Worm (Caenorhabditis elegans): ENCODE results near the gene fbxa-84.
"Not testable (repeated sequence)": the region's sequence is repeated elsewhere in the genome, so short reads cannot be mapped to it uniquely, and the experiment has no call there.

DNA sequence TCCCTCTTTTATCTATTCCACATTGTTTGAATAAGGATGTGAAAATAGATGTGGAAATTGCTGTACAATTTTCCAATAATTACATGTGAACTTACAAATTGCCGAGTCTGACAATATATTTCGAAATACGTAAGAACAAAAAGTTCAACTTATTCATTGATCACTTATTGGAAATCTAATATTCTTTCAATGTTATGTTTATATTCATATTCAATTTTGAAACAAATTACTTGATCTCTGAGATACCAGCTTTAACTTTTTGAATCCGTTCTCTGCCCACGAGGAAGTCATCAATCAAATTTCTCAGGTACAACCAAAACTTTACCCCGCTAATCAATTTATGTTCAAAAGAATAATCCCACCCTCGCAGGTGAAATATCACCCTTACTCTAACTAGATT lies 32.9 kb downstream of the fbxa-84 start, which contains the start of gene sri-26:
- not testable (repeated sequence) for TF ChIP-seq nhr-237 (tag; optimal IDR thresholded peaks at IDR 0.05); isw-1 (GFP tag; IDR thresholded peaks at IDR 0.05); ceh-82 (tag; optimal IDR thresholded peaks at IDR 0.05); jun-1 (tag; optimal IDR thresholded peaks at IDR 0.05); nhr-11 (tag; optimal IDR thresholded peaks at IDR 0.05); unc-98 (GFP tag; IDR thresholded peaks at IDR 0.05); ceh-63 (GFP tag; optimal IDR thresholded peaks at IDR 0.05); pag-3 (tag; optimal IDR thresholded peaks at IDR 0.05; ENCODE audit: borderline replicate concordance, insufficient read depth); zip-4 (GFP tag; optimal IDR thresholded peaks at IDR 0.05); lin-15B (tag; optimal IDR thresholded peaks at IDR 0.05); lsy-2 (tag; optimal IDR thresholded peaks at IDR 0.05)

Data from whole organism, L1 larva.